Fruit fly (Drosophila melanogaster): ENCODE data around the gene CG42271.

DNA sequence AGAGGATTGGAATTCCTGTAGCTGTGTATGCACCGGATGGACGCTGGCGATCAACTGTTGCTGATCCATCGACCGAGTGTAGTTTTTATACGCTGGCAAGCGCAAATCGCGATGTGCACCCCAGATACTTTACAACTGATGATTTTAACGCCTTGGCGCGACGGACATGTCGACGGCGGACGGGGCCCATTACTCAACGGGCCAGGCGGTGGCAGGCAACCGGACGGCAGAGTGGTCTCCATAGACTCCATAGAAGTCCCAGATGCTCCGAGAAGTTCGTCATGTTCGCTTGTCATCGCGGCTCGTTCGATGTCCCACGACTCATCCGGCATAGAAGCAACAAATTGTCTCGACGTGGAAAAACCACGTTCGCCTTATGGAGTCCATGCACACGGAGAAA, 41.9 kb downstream of the CG42271 start, which contains the start of gene CG13403:
- TF ChIP-seq usp (GFP tag; optimal IDR thresholded peaks at IDR 0.05) = no peak
- TF ChIP-seq CG8478 (optimal IDR thresholded peaks at IDR 0.05) = no peak
- TF ChIP-seq psq (optimal IDR thresholded peaks at IDR 0.05) = no peak
- no peak for TF ChIP-seq pan (optimal IDR thresholded peaks at IDR 0.05)
- no peak for TF ChIP-seq EcR (GFP tag; optimal IDR thresholded peaks at IDR 0.05)
